Worm (Caenorhabditis elegans) whole organism, L3 larva: Measurements from ENCODE around the gene Y38E10A.1.
"Not testable (repeated sequence)": the region's sequence is repeated elsewhere in the genome, so short reads cannot be mapped to it uniquely, and the experiment has no call there.

ENCODE experiments used
- R02D3.7 ChIP-seq: fragments of 150-350 bp; optimal IDR thresholded peaks from 2 replicates; lab custom pipeline; 2014; ENCODE audit warnings: missing biosample characterization, missing genetic modification characterization
- ZK546.5 ChIP-seq: sonication (generic microtip); optimal IDR thresholded peaks from 2 replicates; lab custom pipeline; 2017; ENCODE audit warnings: missing biosample characterization, missing genetic modification characterization
- aly-2 ChIP-seq: fragments of 150-350 bp; optimal IDR thresholded peaks from 2 replicates; lab custom pipeline; 2014; ENCODE audit warnings: missing biosample characterization, missing genetic modification characterization
- ceh-16 ChIP-seq: sonication (generic microtip); optimal IDR thresholded peaks from 2 replicates; lab custom pipeline; 2017; ENCODE audit warnings: missing biosample characterization, missing genetic modification characterization
- ceh-82 ChIP-seq: fragments of 150-350 bp; optimal IDR thresholded peaks from 2 replicates; lab custom pipeline; 2014; ENCODE audit warnings: missing biosample characterization, missing genetic modification characterization
- ceh-9 ChIP-seq: sonication (generic microtip); optimal IDR thresholded peaks from 2 replicates; lab custom pipeline; 2018; ENCODE audit warnings: missing biosample characterization, missing genetic modification characterization
- daf-12 ChIP-seq: fragments of 150-350 bp; optimal IDR thresholded peaks from 2 replicates; lab custom pipeline; 2014; ENCODE audit warnings: missing biosample characterization, missing genetic modification reagents, missing genetic modification characterization
- elt-2 ChIP-seq: sonication (generic microtip); optimal IDR thresholded peaks from 2 replicates; lab custom pipeline; 2016; ENCODE audit warnings: missing genetic modification reagents, mild to moderate bottlenecking, missing genetic modification characterization, missing compliant biosample characterization
- eor-1 ChIP-seq, 2 experiments: fragments of 150-350 bp; optimal IDR thresholded peaks; 2 replicates each; lab custom pipeline; 2014 to 2018; ENCODE audit warnings: missing biosample characterization in 2 of 2, missing genetic modification characterization in 2 of 2
- jun-1 ChIP-seq: fragments of 150-350 bp; optimal IDR thresholded peaks from 2 replicates; lab custom pipeline; 2014; ENCODE audit warnings: missing biosample characterization, missing genetic modification reagents, missing genetic modification characterization
- lin-15B ChIP-seq: fragments of 150-350 bp; optimal IDR thresholded peaks from 2 replicates; lab custom pipeline; 2014; ENCODE audit warnings: missing biosample characterization, missing genetic modification characterization
- lin-39 ChIP-seq: fragments of 150-350 bp; optimal IDR thresholded peaks from 2 replicates; lab custom pipeline; 2018; ENCODE audit warnings: missing biosample characterization, missing genetic modification reagents, missing genetic modification characterization
- lsy-12 ChIP-seq: sonication (generic microtip); optimal IDR thresholded peaks from 2 replicates; lab custom pipeline; 2016; ENCODE audit warnings: mild to moderate bottlenecking, missing genetic modification characterization, missing compliant biosample characterization
- mdl-1 ChIP-seq: fragments of 150-350 bp; optimal IDR thresholded peaks from 2 replicates; lab custom pipeline; 2014; ENCODE audit warnings: missing biosample characterization, missing genetic modification characterization
- nfya-1 ChIP-seq: sonication (generic microtip); optimal IDR thresholded peaks from 2 replicates; lab custom pipeline; 2017; ENCODE audit warnings: missing genetic modification characterization, mild to moderate bottlenecking, missing compliant biosample characterization, antibody characterized with exemption, moderate library complexity; ENCODE audit not compliant: insufficient read depth
- nhr-11 ChIP-seq: fragments of 150-350 bp; optimal IDR thresholded peaks from 2 replicates; lab custom pipeline; 2014; ENCODE audit warnings: missing biosample characterization, missing genetic modification characterization
- nhr-12 ChIP-seq: fragments of 150-350 bp; optimal IDR thresholded peaks from 2 replicates; lab custom pipeline; 2014; ENCODE audit warnings: missing biosample characterization, missing genetic modification characterization
- nhr-23 ChIP-seq: fragments of 150-350 bp; optimal IDR thresholded peaks from 2 replicates; lab custom pipeline; 2014; ENCODE audit warnings: missing biosample characterization, missing genetic modification reagents, missing genetic modification characterization
- nhr-237 ChIP-seq: fragments of 150-350 bp; optimal IDR thresholded peaks from 2 replicates; lab custom pipeline; 2014; ENCODE audit warnings: missing biosample characterization, missing genetic modification characterization
- nhr-28 ChIP-seq: fragments of 150-350 bp; optimal IDR thresholded peaks from 2 replicates; lab custom pipeline; 2014; ENCODE audit warnings: missing biosample characterization, missing genetic modification characterization
- nhr-43 ChIP-seq: sonication (generic microtip); optimal IDR thresholded peaks from 2 replicates; lab custom pipeline; 2016; ENCODE audit warnings: mild to moderate bottlenecking, missing genetic modification characterization, missing compliant biosample characterization; ENCODE audit not compliant: poor library complexity, severe bottlenecking
- nhr-76 ChIP-seq: fragments of 150-350 bp; sonication (generic microtip); optimal IDR thresholded peaks from 5 replicates; lab custom pipeline; 2014; ENCODE audit warnings: missing biosample characterization, missing genetic modification characterization
- nhr-77 ChIP-seq: fragments of 150-350 bp; optimal IDR thresholded peaks from 2 replicates; lab custom pipeline; 2014; ENCODE audit warnings: missing biosample characterization, missing genetic modification characterization
- pha-4 ChIP-seq: fragments of 150-350 bp; optimal IDR thresholded peaks from 2 replicates; lab custom pipeline; 2014; ENCODE audit warnings: missing biosample characterization, missing genetic modification reagents, missing genetic modification characterization
- sea-2 ChIP-seq: fragments of 150-350 bp; sonication (generic microtip); optimal IDR thresholded peaks from 4 replicates; lab custom pipeline; 2014; ENCODE audit warnings: missing biosample characterization, missing genetic modification reagents, missing genetic modification characterization
- unc-62 ChIP-seq: fragments of 150-350 bp; sonication (generic microtip); optimal IDR thresholded peaks from 4 replicates; lab custom pipeline; 2014; ENCODE audit warnings: missing biosample characterization, missing genetic modification reagents, missing genetic modification characterization
- zag-1 ChIP-seq: fragments of 150-350 bp; optimal IDR thresholded peaks from 2 replicates; lab custom pipeline; 2014; ENCODE audit warnings: missing biosample characterization, missing genetic modification characterization
- ztf-11 ChIP-seq: fragments of 150-350 bp; optimal IDR thresholded peaks from 2 replicates; lab custom pipeline; 2014; ENCODE audit warnings: missing biosample characterization, missing genetic modification characterization
- ztf-4 ChIP-seq: fragments of 150-350 bp; optimal IDR thresholded peaks from 2 replicates; lab custom pipeline; 2014; ENCODE audit warnings: missing biosample characterization, missing genetic modification characterization

Gene Y38E10A.1

DNA sequence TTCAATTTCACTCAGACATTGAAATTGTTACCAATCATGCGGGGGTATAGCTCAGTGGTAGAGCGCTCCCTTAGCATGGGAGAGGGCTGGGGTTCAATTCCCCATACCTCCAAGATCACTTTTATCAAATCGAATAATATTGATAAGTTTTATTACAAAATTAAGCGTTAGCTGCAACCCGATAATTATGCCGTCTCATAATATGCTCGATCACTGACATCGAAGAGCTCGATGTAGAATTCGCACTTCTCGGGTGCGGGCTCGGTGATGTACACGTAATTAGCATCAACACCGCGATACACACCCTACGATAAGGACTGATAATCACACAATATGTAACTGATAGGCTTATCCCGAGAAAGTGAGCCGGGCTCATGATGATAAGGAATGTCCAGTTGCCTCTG lies 27.8 kb downstream of the Y38E10A.1 start:
- TF ChIP-seq daf-12 (tag; lab: Kevin White, UChicago): no peak
- no peak for TF ChIP-seq nhr-28 (tag; lab: Kevin White, UChicago)
- TF ChIP-seq elt-2: peak; percentile 58

DNA sequence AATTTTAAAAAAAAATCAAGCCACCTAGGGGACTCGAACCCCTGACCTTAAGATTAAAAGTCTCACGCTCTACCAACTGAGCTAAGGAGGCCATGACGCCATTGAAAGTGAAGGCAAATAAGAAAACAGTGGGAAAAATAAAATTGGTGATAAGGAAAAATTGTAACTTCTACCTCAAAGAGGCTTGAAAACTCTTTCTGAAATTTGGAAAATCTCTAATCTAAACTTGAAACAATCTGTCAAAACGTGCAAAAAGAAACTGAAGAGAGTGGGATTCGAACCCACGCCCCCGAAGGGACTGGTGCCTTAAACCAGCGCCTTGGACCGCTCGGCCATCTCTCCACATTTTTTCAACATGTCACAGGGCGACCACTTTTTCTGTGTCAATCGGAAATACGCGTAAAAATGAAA lies 28.7 kb downstream of the Y38E10A.1 start:
- TF ChIP-seq nfya-1 (tag; lab: Kevin White, UChicago): peak; percentile 23
- peak; percentile 24 for TF ChIP-seq nhr-43
- TF ChIP-seq lsy-12 (tag; lab: Kevin White, UChicago): peak; percentile 38
- peak; percentile 46 for TF ChIP-seq elt-2

DNA sequence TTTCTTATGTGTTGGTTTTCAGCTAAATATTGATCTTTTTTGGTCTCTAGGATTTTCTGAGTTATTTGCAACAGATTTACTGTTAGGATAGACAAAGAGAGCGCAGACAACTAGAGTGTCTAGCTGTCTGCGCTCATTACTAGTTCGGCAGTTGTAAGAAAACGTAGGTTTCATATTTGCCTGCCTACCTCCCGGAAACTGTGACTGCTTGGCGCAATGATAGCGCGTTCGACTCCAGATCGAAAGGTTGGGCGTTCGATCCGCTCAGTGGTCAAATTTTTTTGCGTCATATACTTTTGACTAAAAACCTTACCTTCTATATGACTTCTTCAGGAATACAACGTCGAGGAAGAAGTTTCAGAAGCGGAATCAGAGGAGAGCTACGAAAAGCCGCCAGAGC lies 31.0 kb downstream of the Y38E10A.1 start:
- no peak for TF ChIP-seq jun-1 (tag; lab: Kevin White, UChicago)

DNA sequence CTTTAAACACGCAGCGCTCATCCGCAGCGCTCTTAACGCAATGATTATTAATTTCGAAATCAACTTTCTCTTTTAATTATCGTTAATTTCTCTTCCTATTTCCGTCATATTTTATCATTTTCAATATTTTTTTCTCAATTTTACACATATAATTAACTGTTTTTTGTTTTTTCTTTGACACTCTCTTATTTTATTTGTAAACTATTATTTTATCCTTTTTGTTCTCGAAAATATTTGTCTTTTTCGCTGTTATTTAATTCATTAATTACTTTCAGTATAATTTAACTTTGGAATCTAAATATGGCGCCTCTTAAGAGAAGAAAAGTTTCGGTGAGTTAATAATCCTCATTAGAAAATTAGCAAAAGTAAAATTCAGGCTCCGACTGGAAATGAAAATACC lies 34.2 kb downstream of the Y38E10A.1 start, which contains the start of gene F49C5.3:
Gene F49C5.3 (plus strand): TSS at position 301 of the 400 bp plus-strand sequence.
- not testable (repeated sequence) for TF ChIP-seq lin-15B, nhr-23, nhr-237 (tag; lab: Kevin White, UChicago)

ce11 chrII:12535297-12535803 lies 35.1 kb downstream of the Y38E10A.1 start, which contains the start of gene nimk-1:
Gene nimk-1 (plus strand): TSS chrII:12535753.
- no peak for TF ChIP-seq R02D3.7 (tag; lab: Kevin White, UChicago)
- TF ChIP-seq lin-39: no peak
- TF ChIP-seq aly-2 (tag; lab: Kevin White, UChicago): no peak
- TF ChIP-seq nhr-23 (tag; lab: Kevin White, UChicago): no peak
- no peak for TF ChIP-seq pha-4 (tag; lab: Kevin White, UChicago)
- TF ChIP-seq ztf-11: no peak
- TF ChIP-seq nhr-76 (tag; lab: Kevin White, UChicago): no peak
- no peak for TF ChIP-seq ceh-16 (tag; lab: Kevin White, UChicago)
- TF ChIP-seq ZK546.5 (tag; lab: Kevin White, UChicago): no peak
- no peak for TF ChIP-seq nhr-11 (tag; lab: Kevin White, UChicago)
- no peak for TF ChIP-seq nhr-77 (tag; lab: Kevin White, UChicago)
- no peak for TF ChIP-seq lsy-12 (tag; lab: Kevin White, UChicago)
- TF ChIP-seq nhr-28 (tag; lab: Kevin White, UChicago): no peak

ce11 chrII:12530958-12531357 lies 39.5 kb downstream of the Y38E10A.1 start, which contains the start of gene srx-120:
Gene srx-120 (plus strand): TSS chrII:12531258.
- TF ChIP-seq ceh-82 (tag; lab: Kevin White, UChicago): no peak
- TF ChIP-seq nfya-1 (tag; lab: Kevin White, UChicago): no peak
- no peak for TF ChIP-seq R02D3.7 (tag; lab: Kevin White, UChicago)
- no peak for TF ChIP-seq ztf-4 (tag; lab: Kevin White, UChicago)
- TF ChIP-seq eor-1 (tag; optimal IDR thresholded peaks at IDR 0.05; lab: Kevin White, UChicago): no peak
- TF ChIP-seq ztf-11: no peak
- TF ChIP-seq nhr-12 (tag; lab: Kevin White, UChicago): no peak

DNA sequence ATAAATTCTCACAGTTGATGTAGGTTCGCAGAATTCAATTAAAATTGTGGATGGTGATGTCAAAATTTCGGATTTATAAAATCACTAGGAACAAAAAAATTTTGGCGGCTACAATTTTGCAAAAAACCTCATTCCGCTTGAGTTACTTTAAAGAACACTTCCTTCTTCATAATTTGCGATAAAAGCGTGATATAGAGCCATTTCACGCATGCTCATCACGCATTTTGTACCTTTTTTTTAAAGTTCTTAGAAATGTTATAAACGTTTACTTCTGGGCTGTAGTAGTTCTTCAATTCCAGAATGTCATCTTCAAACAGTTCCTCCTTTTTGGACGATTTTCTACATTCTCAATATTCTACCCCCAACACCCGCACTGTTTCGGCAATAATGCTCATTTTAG lies 42.5 kb downstream of the Y38E10A.1 start, which contains the start of gene srx-119:
Gene srx-119 (plus strand): TSS at position 301 of the 400 bp plus-strand sequence.
- TF ChIP-seq lin-39 (no peak), zag-1 (tag; lab: Kevin White, UChicago) (no peak), eor-1 (tag; optimal IDR thresholded peaks at IDR 0.05; lab: Kevin White, UChicago) (no peak), mdl-1 (no peak), unc-62 (GFP tag; lab: Kevin White, UChicago) (no peak), ceh-16 (tag; lab: Kevin White, UChicago) (no peak), ceh-82 (tag; lab: Kevin White, UChicago) (no peak), nfya-1 (tag; lab: Kevin White, UChicago) (no peak), nhr-28 (tag; lab: Kevin White, UChicago) (no peak), daf-12 (tag; lab: Kevin White, UChicago) (no peak), sea-2 (GFP tag; lab: Kevin White, UChicago) (no peak), lsy-12 (tag; lab: Kevin White, UChicago) (no peak), ceh-9 (tag; lab: Kevin White, UChicago) (no peak)
- TF ChIP-seq, all 47 proteins: peak for 0
